Worm (Caenorhabditis elegans) whole organism, L2 larva: Measurements from ENCODE around the gene C28H8.8.
A peak's percentile ranks its signal among the peaks of the same experiment; 100 is the strongest.

Experiments used
- aly-2 ChIP-seq: fragments of 150-350 bp; optimal IDR thresholded peaks from 2 replicates; lab custom pipeline; 2014; ENCODE audit warnings: missing biosample characterization, missing genetic modification characterization
- elt-1 ChIP-seq: fragments of 150-350 bp; optimal IDR thresholded peaks from 2 replicates; lab custom pipeline; 2014; ENCODE audit warnings: missing biosample characterization, missing genetic modification characterization
- fos-1 ChIP-seq: fragments of 150-350 bp; optimal IDR thresholded peaks from 2 replicates; lab custom pipeline; 2014; ENCODE audit warnings: missing biosample characterization, missing genetic modification characterization
- nhr-12 ChIP-seq: fragments of 150-350 bp; optimal IDR thresholded peaks from 2 replicates; lab custom pipeline; 2014; ENCODE audit warnings: missing biosample characterization, missing genetic modification characterization
- peb-1 ChIP-seq: fragments of 150-350 bp; optimal IDR thresholded peaks from 2 replicates; lab custom pipeline; 2014; ENCODE audit warnings: missing biosample characterization, missing genetic modification characterization
- snpc-4 ChIP-seq: fragments of 150-350 bp; optimal IDR thresholded peaks from 2 replicates; lab custom pipeline; 2014; ENCODE audit warnings: missing biosample characterization, missing genetic modification characterization
- unc-62 ChIP-seq: fragments of 150-350 bp; optimal IDR thresholded peaks from 2 replicates; lab custom pipeline; 2014; ENCODE audit warnings: missing biosample characterization, missing genetic modification reagents, missing genetic modification characterization

- no peak for TF ChIP-seq peb-1
- TF ChIP-seq snpc-4 (tag; lab: Kevin White, UChicago), result no peak
- TF ChIP-seq nhr-12, result no peak
- no peak for TF ChIP-seq aly-2
- peak; percentile 86 for TF ChIP-seq fos-1
- TF ChIP-seq unc-62 (GFP tag; lab: Kevin White, UChicago), result peak; percentile 54
- no peak for TF ChIP-seq elt-1 (tag; lab: Kevin White, UChicago)
These were observed 49.4 kb upstream of the C28H8.8 start for ce11 chrIII:5938013-5938412.
